Worm (Caenorhabditis elegans) whole organism, midembryonic: ENCODE measurements around the gene C31G12.1.
"Not testable (repeated sequence)": the region's sequence is repeated elsewhere in the genome, so short reads cannot be mapped to it uniquely, and the experiment has no call there.

ENCODE experiments used
- T22C8.4 ChIP-seq: fragments of 200-800 bp; sonication (Bioruptor generic); IDR thresholded peaks from 2 replicates; pipeline ENCODE4 v1.3.6; 2022; ENCODE audit warnings: missing genetic modification characterization, missing compliant biosample characterization
- cog-1 ChIP-seq: sonication (generic microtip); optimal IDR thresholded peaks from 2 replicates; lab custom pipeline; 2016; ENCODE audit warnings: missing genetic modification characterization, missing compliant biosample characterization
- flt-1 ChIP-seq: fragments of 200-800 bp; sonication (Bioruptor generic); IDR thresholded peaks from 2 replicates; pipeline ENCODE4 v1.3.6; 2022; ENCODE audit warnings: missing genetic modification characterization, missing compliant biosample characterization
- klf-2 ChIP-seq: fragments of 200-800 bp; sonication (Bioruptor generic); conservative IDR thresholded peaks from 2 replicates; pipeline ENCODE4 v1.3.6; 2022; ENCODE audit warnings: missing genetic modification reagents, missing genetic modification characterization, missing compliant biosample characterization
- med-1 ChIP-seq: sonication (generic microtip); optimal IDR thresholded peaks from 2 replicates; lab custom pipeline; 2017; ENCODE audit warnings: missing genetic modification characterization, mild to moderate bottlenecking, missing compliant biosample characterization, antibody characterized with exemption, missing genetic modification reagents; ENCODE audit not compliant: insufficient read depth
- ref-1 ChIP-seq: fragments of 200-800 bp; sonication (Bioruptor generic); conservative IDR thresholded peaks from 2 replicates; pipeline ENCODE4 v1.3.6; 2022; ENCODE audit warnings: missing genetic modification reagents, missing genetic modification characterization, missing compliant biosample characterization
- tab-1 ChIP-seq: fragments of 200-800 bp; sonication (Bioruptor generic); IDR thresholded peaks from 2 replicates; pipeline ENCODE4 v1.3.6; 2022; ENCODE audit warnings: missing genetic modification characterization, missing compliant biosample characterization
- ztf-23 ChIP-seq: fragments of 200-800 bp; sonication (Bioruptor generic); IDR thresholded peaks from 2 replicates; pipeline ENCODE4 v1.3.6; 2022; ENCODE audit warnings: missing genetic modification reagents, missing genetic modification characterization, missing compliant biosample characterization
- ztf-29 ChIP-seq: fragments of 200-800 bp; sonication (Bioruptor generic); IDR thresholded peaks from 2 replicates; pipeline ENCODE4 v1.3.6; 2022; ENCODE audit warnings: missing genetic modification reagents, missing genetic modification characterization, missing compliant biosample characterization

Gene C31G12.1

ce11 chrV:18212848-18213247 is 33.1 kb downstream of the C31G12.1 start:
- TF ChIP-seq med-1 (GFP tag; lab: Kevin White, UChicago) (no peak), tab-1 (no peak), ztf-29 (GFP tag; lab: Robert Waterston, UW) (no peak), ref-1 (GFP tag; lab: Robert Waterston, UW) (no peak), T22C8.4 (GFP tag; lab: Robert Waterston, UW) (no peak), klf-2 (GFP tag; lab: Robert Waterston, UW) (no peak), ztf-23 (no peak), flt-1 (GFP tag; lab: Robert Waterston, UW) (no peak)

ce11 chrV:18216175-18216574 is 36.4 kb downstream of the C31G12.1 start, which contains the start of gene F16H6.8:
Gene F16H6.8 (minus strand): TSS chrV:18216275.
- not testable (repeated sequence) for TF ChIP-seq ref-1 (GFP tag; lab: Robert Waterston, UW); klf-2 (GFP tag; lab: Robert Waterston, UW); med-1 (GFP tag; lab: Kevin White, UChicago)

- not testable (repeated sequence) for TF ChIP-seq ztf-23; tab-1; klf-2 (GFP tag; lab: Robert Waterston, UW)
Observed at ce11 chrV:18216784-18217183, 37.0 kb downstream of the C31G12.1 start, which contains the start of gene F16H6.9. Gene F16H6.9 (plus strand): TSS chrV:18217084.

- TF ChIP-seq cog-1 (tag; lab: Kevin White, UChicago) = no peak
- TF ChIP-seq ztf-29 (GFP tag; lab: Robert Waterston, UW) = no peak
- no peak for TF ChIP-seq tab-1
- TF ChIP-seq flt-1 (GFP tag; lab: Robert Waterston, UW) = no peak
- no peak for TF ChIP-seq med-1 (GFP tag; lab: Kevin White, UChicago)
- no peak for TF ChIP-seq ref-1 (GFP tag; lab: Robert Waterston, UW)
- TF ChIP-seq klf-2 (GFP tag; lab: Robert Waterston, UW) = no peak
- TF ChIP-seq ztf-23 = no peak
- TF ChIP-seq T22C8.4 (GFP tag; lab: Robert Waterston, UW) = no peak
Observed at ce11 chrV:18224353-18224752, 44.6 kb downstream of the C31G12.1 start, which contains the start of gene F16H6.10. Gene F16H6.10 (minus strand): TSS chrV:18224453.
